Worm (Caenorhabditis elegans): ENCODE results near the gene stg-2.
A peak's percentile ranks its signal among the peaks of the same experiment; 100 is the strongest.

Gene stg-2

DNA sequence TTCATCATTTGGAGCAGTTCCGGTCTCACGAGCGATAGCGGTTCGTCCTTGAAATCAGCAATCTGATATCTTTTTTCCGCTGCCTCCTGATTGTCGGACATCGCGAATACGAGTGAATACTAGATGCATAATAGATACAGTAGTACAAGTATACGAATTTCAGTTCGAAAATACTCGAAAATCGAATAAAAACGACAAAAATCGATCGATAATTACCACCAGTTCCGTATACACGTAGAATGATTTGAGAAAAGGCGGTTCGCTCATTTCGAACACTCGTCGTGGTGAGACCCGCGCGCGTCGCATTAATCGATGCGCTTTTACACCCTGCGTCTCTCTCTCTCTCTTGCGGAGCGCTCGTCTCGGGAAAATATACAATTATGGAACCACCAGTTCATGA is 3.3 kb upstream of the stg-2 start, which contains the start of gene F12D9.2:
Gene F12D9.2, minus strand, starts transcription at position 101 of the 400 bp plus-strand sequence.
- no peak for TF ChIP-seq ceh-13 (GFP tag; optimal IDR thresholded peaks at IDR 0.05)
- TF ChIP-seq hnd-1 (tag; optimal IDR thresholded peaks at IDR 0.05): no peak
- no peak for TF ChIP-seq hmbx-1 (tag; optimal IDR thresholded peaks at IDR 0.05)
- TF ChIP-seq ama-1 (optimal IDR thresholded peaks at IDR 0.05): no peak
- no peak for TF ChIP-seq hmg-4 (GFP tag; optimal IDR thresholded peaks at IDR 0.05)
- TF ChIP-seq B0310.2 (tag; optimal IDR thresholded peaks at IDR 0.05): no peak
- TF ChIP-seq tbx-37 (GFP tag; conservative IDR thresholded peaks at IDR 0.05): no peak
- TF ChIP-seq F13C5.2 (tag; optimal IDR thresholded peaks at IDR 0.05): no peak
- TF ChIP-seq sea-1 (GFP tag; conservative IDR thresholded peaks at IDR 0.05): no peak
- TF ChIP-seq tra-4 (tag; optimal IDR thresholded peaks at IDR 0.05): no peak
- no peak for TF ChIP-seq ceh-36 (tag; optimal IDR thresholded peaks at IDR 0.05)
- TF ChIP-seq tbx-11 (GFP tag; IDR thresholded peaks at IDR 0.05): no peak
- TF ChIP-seq pes-1 (GFP tag; IDR thresholded peaks at IDR 0.05): no peak
- TF ChIP-seq scrt-1 (GFP tag; IDR thresholded peaks at IDR 0.05): no peak
- TF ChIP-seq flt-1 (GFP tag; IDR thresholded peaks at IDR 0.05): no peak
- no peak for TF ChIP-seq ets-7 (tag; optimal IDR thresholded peaks at IDR 0.05)
- no peak for TF ChIP-seq aly-1 (tag; optimal IDR thresholded peaks at IDR 0.05)

DNA sequence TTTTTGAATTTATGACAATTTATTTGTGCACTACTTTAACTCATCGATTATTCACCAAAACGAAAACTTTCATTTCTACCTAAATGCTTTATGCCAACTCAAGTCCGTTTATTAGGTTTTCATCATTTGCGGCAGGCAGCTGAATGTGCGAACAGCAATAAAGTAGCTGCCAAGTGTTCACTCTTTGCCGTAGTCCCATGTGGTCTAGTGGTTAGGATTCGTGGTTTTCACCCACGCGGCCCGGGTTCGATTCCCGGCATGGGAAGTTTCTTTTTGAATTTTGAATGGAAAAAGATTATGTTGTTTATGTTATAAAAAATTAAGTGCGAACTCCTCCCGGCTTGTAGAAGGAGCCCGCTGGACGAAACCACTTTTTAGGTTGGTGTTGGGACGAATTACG is 2.6 kb upstream of the stg-2 start:
- TF ChIP-seq flt-1 (GFP tag; IDR thresholded peaks at IDR 0.05) (peak; percentile 91), ceh-13 (GFP tag; optimal IDR thresholded peaks at IDR 0.05) (peak; percentile 76), tra-4 (tag; optimal IDR thresholded peaks at IDR 0.05) (peak; percentile 66), ets-7 (tag; optimal IDR thresholded peaks at IDR 0.05) (peak; percentile 39), pes-1 (GFP tag; IDR thresholded peaks at IDR 0.05) (peak; percentile 92), tbx-37 (GFP tag; conservative IDR thresholded peaks at IDR 0.05) (peak; percentile 80), hmg-4 (GFP tag; optimal IDR thresholded peaks at IDR 0.05) (peak; percentile 89), scrt-1 (GFP tag; IDR thresholded peaks at IDR 0.05) (peak; percentile 89), tbx-11 (GFP tag; IDR thresholded peaks at IDR 0.05) (peak; percentile 89), F13C5.2 (tag; optimal IDR thresholded peaks at IDR 0.05) (peak; percentile 81), sea-1 (GFP tag; conservative IDR thresholded peaks at IDR 0.05) (peak; percentile 93), aly-1 (tag; optimal IDR thresholded peaks at IDR 0.05) (peak; percentile 89), ceh-36 (tag; optimal IDR thresholded peaks at IDR 0.05) (peak; percentile 85), B0310.2 (tag; optimal IDR thresholded peaks at IDR 0.05) (peak; percentile 71), hmbx-1 (tag; optimal IDR thresholded peaks at IDR 0.05) (peak; percentile 43), ama-1 (optimal IDR thresholded peaks at IDR 0.05) (no peak), hnd-1 (tag; optimal IDR thresholded peaks at IDR 0.05) (peak; percentile 70)

DNA sequence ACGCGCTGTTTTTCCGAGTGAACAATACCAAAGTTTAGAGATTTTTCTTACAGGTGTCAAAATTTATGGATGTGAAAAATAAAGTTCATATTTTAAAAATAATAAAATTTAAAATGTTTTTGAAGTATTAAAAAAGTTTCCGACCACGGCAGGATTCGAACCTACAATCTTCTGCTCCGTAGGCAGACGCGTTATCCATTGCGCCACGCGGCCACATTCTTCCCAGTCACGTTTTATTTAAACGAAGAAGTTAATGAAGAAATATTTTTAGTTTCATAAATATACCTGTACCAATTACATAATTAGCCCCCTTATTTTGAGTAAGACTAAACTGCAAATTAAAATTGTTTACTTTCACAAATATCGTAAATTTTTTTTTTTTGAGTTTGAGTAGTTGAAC is 3.1 kb downstream of the stg-2 start:
- peak; percentile 62; the same call in 1 of the 2 replicates for TF ChIP-seq tbx-11 (GFP tag; IDR thresholded peaks at IDR 0.05)
- TF ChIP-seq hmbx-1 (tag; optimal IDR thresholded peaks at IDR 0.05): no peak
- no peak for TF ChIP-seq hmg-4 (GFP tag; optimal IDR thresholded peaks at IDR 0.05)
- no peak for TF ChIP-seq hnd-1 (tag; optimal IDR thresholded peaks at IDR 0.05)
- TF ChIP-seq tbx-37 (GFP tag; conservative IDR thresholded peaks at IDR 0.05): no peak
- TF ChIP-seq sea-1 (GFP tag; conservative IDR thresholded peaks at IDR 0.05): no peak
- TF ChIP-seq tra-4 (tag; optimal IDR thresholded peaks at IDR 0.05): no peak
- no peak for TF ChIP-seq ceh-36 (tag; optimal IDR thresholded peaks at IDR 0.05)
- TF ChIP-seq ets-7 (tag; optimal IDR thresholded peaks at IDR 0.05): no peak
- TF ChIP-seq B0310.2 (tag; optimal IDR thresholded peaks at IDR 0.05): no peak
- no peak for TF ChIP-seq aly-1 (tag; optimal IDR thresholded peaks at IDR 0.05)
- TF ChIP-seq F13C5.2 (tag; optimal IDR thresholded peaks at IDR 0.05): no peak
- no peak for TF ChIP-seq scrt-1 (GFP tag; IDR thresholded peaks at IDR 0.05)
- TF ChIP-seq pes-1 (GFP tag; IDR thresholded peaks at IDR 0.05): peak; percentile 47; the same call in 1 of the 2 replicates
- no peak for TF ChIP-seq ama-1 (optimal IDR thresholded peaks at IDR 0.05)
- no peak for TF ChIP-seq ceh-13 (GFP tag; optimal IDR thresholded peaks at IDR 0.05)
- TF ChIP-seq flt-1 (GFP tag; IDR thresholded peaks at IDR 0.05): 0 out of 2 replicates have a peak, but pooled peaks have one; percentile 47

DNA sequence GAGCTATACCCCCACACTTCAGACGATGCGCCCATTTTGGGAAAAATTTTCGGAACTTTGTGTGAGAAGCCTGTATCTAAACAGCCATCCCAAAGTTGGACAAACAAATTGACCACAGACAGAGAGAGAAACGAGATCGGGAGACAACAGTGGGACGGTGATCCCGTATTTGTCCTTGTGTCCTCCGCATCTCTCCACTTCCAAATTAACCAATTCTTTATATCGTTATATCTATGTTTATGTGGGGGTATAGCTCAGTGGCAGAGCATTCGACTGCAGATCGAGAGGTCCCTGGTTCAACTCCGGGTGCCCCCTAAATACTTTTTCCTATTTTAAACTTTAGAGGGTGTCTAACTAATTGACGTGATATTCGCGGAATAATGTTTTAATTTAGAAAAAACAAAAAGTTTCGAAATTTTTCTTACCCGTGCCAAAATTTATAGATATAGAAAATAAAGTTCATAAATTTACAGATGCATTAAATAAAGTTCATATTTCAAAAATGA is 5.0 kb downstream of the stg-2 start:
- no peak for TF ChIP-seq aly-1 (tag; optimal IDR thresholded peaks at IDR 0.05)
- TF ChIP-seq ceh-36 (tag; optimal IDR thresholded peaks at IDR 0.05): no peak
- no peak for TF ChIP-seq hmg-4 (GFP tag; optimal IDR thresholded peaks at IDR 0.05)
- TF ChIP-seq scrt-1 (GFP tag; IDR thresholded peaks at IDR 0.05): peak; percentile 85
- peak; percentile 84 for TF ChIP-seq pes-1 (GFP tag; IDR thresholded peaks at IDR 0.05)
- TF ChIP-seq hmbx-1 (tag; optimal IDR thresholded peaks at IDR 0.05): peak; percentile 34
- peak; percentile 75; the same call in 1 of the 2 replicates for TF ChIP-seq tbx-11 (GFP tag; IDR thresholded peaks at IDR 0.05)
- peak; percentile 50 for TF ChIP-seq B0310.2 (tag; optimal IDR thresholded peaks at IDR 0.05)
- no peak for TF ChIP-seq ama-1 (optimal IDR thresholded peaks at IDR 0.05)
- TF ChIP-seq sea-1 (GFP tag; conservative IDR thresholded peaks at IDR 0.05): peak; percentile 78; the same call in 1 of the 2 replicates
- no peak for TF ChIP-seq tra-4 (tag; optimal IDR thresholded peaks at IDR 0.05)
- peak; percentile 69 for TF ChIP-seq hnd-1 (tag; optimal IDR thresholded peaks at IDR 0.05)
- no peak for TF ChIP-seq ceh-13 (GFP tag; optimal IDR thresholded peaks at IDR 0.05)
- TF ChIP-seq tbx-37 (GFP tag; conservative IDR thresholded peaks at IDR 0.05): peak; percentile 70; the same call in 1 of the 2 replicates
- no peak for TF ChIP-seq ets-7 (tag; optimal IDR thresholded peaks at IDR 0.05)
- TF ChIP-seq F13C5.2 (tag; optimal IDR thresholded peaks at IDR 0.05): no peak
- TF ChIP-seq flt-1 (GFP tag; IDR thresholded peaks at IDR 0.05): peak; percentile 84

DNA sequence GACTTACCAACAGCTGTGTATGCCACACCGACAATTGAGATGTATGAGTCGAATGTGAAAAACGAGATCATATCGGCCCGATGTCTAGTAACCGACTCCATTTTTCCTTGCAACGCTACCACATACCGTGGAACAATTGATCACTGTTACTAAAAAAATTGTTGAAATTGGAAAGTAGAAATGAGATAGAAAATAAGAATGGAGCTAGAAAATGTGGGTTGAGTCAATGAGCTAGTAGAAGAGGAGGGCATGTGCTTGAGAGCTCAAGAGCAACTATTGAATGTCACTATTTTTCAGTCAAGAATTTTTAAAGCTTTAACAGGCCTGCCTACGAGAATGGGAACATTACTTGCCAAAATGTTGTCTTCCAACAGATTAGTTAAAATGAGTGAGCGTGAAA is 18.6 kb downstream of the stg-2 start, which contains the start of gene K01A12.3:
Gene K01A12.3, minus strand, starts transcription at position 101 of the 400 bp plus-strand sequence.
- no peak for TF ChIP-seq ama-1 (optimal IDR thresholded peaks at IDR 0.05)

DNA sequence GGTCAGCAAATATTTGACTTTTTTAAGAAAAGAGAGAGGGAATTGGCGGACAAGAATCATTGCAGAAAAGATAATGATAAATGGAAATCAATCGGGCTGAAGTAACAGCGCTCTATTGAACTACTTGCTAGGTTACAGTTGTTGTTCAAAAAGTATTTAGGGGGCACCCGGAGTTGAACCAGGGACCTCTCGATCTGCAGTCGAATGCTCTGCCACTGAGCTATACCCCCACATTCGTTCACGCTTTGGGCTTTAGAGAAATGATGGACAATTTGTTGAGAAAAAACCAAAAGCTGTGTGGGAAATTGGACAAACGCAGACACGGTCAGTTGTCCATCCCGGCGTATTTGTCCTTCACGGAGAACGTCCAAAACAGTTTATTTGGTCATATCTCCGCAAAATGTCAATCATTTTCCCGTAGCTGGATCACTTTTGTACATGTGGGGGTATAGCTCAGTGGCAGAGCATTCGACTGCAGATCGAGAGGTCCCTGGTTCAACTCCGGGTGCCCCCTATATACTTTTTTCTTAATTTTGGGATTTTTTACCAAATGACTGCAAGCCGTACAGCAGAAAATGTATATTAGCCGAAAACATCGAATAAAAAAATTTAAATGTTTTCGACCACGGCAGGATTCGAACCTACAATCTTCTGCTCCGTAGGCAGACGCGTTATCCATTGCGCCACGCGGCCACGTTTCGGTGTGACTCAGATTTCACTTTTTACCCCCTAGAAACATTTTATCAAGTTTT is 19.7 kb downstream of the stg-2 start:
- TF ChIP-seq pes-1 (GFP tag; IDR thresholded peaks at IDR 0.05): peak; percentile 52; the same call in 1 of the 2 replicates
- 0 out of 2 replicates have a peak, but pooled peaks have one; percentile 50 for TF ChIP-seq scrt-1 (GFP tag; IDR thresholded peaks at IDR 0.05)
- TF ChIP-seq ama-1 (optimal IDR thresholded peaks at IDR 0.05): no peak
- peak; percentile 36 for TF ChIP-seq hnd-1 (tag; optimal IDR thresholded peaks at IDR 0.05)
- peak; percentile 40 for TF ChIP-seq ceh-36 (tag; optimal IDR thresholded peaks at IDR 0.05)
- 0 out of 2 replicates have a peak, but pooled peaks have one; percentile 10 for TF ChIP-seq flt-1 (GFP tag; IDR thresholded peaks at IDR 0.05)
- TF ChIP-seq sea-1 (GFP tag; conservative IDR thresholded peaks at IDR 0.05): peak; percentile 42; the same call in 1 of the 2 replicates
- TF ChIP-seq tbx-37 (GFP tag; conservative IDR thresholded peaks at IDR 0.05): no peak
- no peak for TF ChIP-seq aly-1 (tag; optimal IDR thresholded peaks at IDR 0.05)
- 0 out of 2 replicates have a peak, but pooled peaks have one; percentile 5 for TF ChIP-seq tbx-11 (GFP tag; IDR thresholded peaks at IDR 0.05)

Data from whole organism, early embryonic.